Worm (Caenorhabditis elegans) whole organism, midembryonic: ENCODE measurements around the gene F54F2.6.

Experiments used
- T22C8.4 ChIP-seq: fragments of 200-800 bp; sonication (Bioruptor generic); IDR thresholded peaks from 2 replicates; pipeline ENCODE4 v1.3.6; 2022; ENCODE audit warnings: missing genetic modification characterization, missing compliant biosample characterization
- flt-1 ChIP-seq: fragments of 200-800 bp; sonication (Bioruptor generic); IDR thresholded peaks from 2 replicates; pipeline ENCODE4 v1.3.6; 2022; ENCODE audit warnings: missing genetic modification characterization, missing compliant biosample characterization
- klf-2 ChIP-seq: fragments of 200-800 bp; sonication (Bioruptor generic); conservative IDR thresholded peaks from 2 replicates; pipeline ENCODE4 v1.3.6; 2022; ENCODE audit warnings: missing genetic modification reagents, missing genetic modification characterization, missing compliant biosample characterization
- tab-1 ChIP-seq: fragments of 200-800 bp; sonication (Bioruptor generic); IDR thresholded peaks from 2 replicates; pipeline ENCODE4 v1.3.6; 2022; ENCODE audit warnings: missing genetic modification characterization, missing compliant biosample characterization
- ztf-23 ChIP-seq: fragments of 200-800 bp; sonication (Bioruptor generic); IDR thresholded peaks from 2 replicates; pipeline ENCODE4 v1.3.6; 2022; ENCODE audit warnings: missing genetic modification reagents, missing genetic modification characterization, missing compliant biosample characterization
- ztf-29 ChIP-seq: fragments of 200-800 bp; sonication (Bioruptor generic); IDR thresholded peaks from 2 replicates; pipeline ENCODE4 v1.3.6; 2022; ENCODE audit warnings: missing genetic modification reagents, missing genetic modification characterization, missing compliant biosample characterization

DNA sequence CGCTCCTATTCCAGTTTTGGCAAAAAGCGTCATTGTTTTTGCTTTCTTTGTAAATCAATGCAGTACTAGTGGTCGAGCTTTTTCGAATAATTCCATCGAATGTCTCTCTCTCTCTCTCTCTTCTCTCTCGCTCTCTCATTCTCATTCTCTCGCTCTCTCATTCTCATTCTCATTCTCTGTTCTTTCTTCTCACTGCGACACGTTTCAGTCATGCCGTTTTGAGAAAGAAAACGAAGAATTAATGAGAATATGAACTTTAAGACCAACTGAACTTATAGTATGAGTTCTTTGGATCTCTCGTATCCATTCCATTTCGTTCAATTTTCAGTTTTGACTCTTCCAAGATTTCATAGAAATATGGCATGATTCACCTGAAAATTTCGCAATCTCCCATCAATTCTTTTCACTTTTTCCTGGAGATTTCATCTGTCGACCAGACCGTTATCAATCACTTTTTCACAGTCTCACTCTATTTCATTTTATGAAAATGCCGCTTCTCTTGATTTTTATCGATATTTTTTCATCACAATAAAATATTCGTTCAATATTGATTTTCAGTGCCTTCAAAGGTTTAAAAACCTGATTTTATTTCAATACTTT, 28.0 kb downstream of the F54F2.6 start:
- no peak for TF ChIP-seq flt-1
- TF ChIP-seq T22C8.4 (GFP tag; lab: Robert Waterston, UW) = no peak
- no peak for TF ChIP-seq ztf-29
- no peak for TF ChIP-seq tab-1 (GFP tag; lab: Robert Waterston, UW)
- TF ChIP-seq ztf-23 (GFP tag; lab: Robert Waterston, UW) = no peak
- no peak for TF ChIP-seq klf-2 (GFP tag; lab: Robert Waterston, UW)
